Worm (Caenorhabditis elegans): ENCODE results near the gene nas-25.
A peak's percentile ranks its signal among the peaks of the same experiment; 100 is the strongest.

nas-25 gene

DNA sequence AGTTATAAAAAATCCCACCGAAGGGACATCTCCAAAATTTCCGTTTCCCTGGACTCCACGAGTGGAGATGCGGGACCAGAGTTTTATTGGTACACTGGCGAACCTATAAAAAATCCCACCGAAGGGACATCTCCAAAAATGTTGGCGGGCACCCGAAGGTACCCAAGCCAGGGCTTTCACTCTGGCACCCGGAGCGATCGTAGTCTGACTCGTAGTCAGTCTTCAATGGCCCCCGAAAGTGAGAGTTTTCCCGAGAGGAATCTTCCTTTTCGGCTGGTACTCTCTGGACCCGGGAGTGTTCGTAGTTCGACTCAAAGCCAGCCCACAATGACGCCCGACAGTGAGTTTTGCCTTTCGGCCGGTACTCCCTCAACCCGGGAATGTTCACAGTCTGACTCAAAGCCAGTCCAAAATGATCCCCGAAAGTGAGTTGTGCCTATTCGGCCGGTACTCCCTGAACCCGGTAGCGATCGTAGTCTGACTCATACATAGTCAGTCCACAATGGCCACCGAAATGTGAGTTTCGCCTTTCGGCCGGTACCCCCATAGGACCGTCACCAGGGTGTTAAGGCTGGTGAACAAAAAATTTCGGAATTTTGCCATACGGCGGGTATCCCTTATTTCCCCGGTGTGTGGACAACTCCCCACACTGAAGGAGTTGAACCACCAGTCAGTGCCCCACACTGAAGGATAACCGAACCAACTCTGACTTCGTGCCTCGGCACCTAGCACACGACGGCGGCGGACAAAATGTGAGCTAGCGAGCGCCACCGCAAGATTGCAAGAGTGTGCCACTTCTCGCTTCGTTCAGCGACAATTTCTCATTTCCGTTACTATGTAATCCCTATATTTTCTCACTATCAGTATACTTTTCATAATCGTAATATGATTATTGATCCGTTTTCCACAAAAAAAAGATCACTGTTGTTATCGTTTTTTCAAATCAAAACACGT, 51.4 kb downstream of the nas-25 start:
- TF ChIP-seq jun-1 (tag; optimal IDR thresholded peaks at IDR 0.05) (no peak), nhr-43 (tag; optimal IDR thresholded peaks at IDR 0.05; ENCODE audit: poor library complexity, severe bottlenecking) (no peak), ZK546.5 (tag; optimal IDR thresholded peaks at IDR 0.05) (no peak), snpc-4 (tag; optimal IDR thresholded peaks at IDR 0.05) (peak; percentile 56)
